Fruit fly (Drosophila melanogaster) whole organism, embryonic: ENCODE results near the gene CG10365.
A peak's percentile ranks its signal among the peaks of the same experiment; 100 is the strongest.

Experiments used
- CG10462 ChIP-seq: fragments of 200-800 bp; sonication (Bioruptor generic); optimal IDR thresholded peaks from 2 replicates; lab custom pipeline; 2016; ENCODE audit warnings: missing biosample characterization, missing genetic modification characterization
- CG12236 ChIP-seq: fragments of 200-800 bp; sonication (Bioruptor generic); optimal IDR thresholded peaks from 2 replicates; lab custom pipeline; 2016; ENCODE audit warnings: missing biosample characterization, missing genetic modification characterization
- CG12299 ChIP-seq: fragments of 200-800 bp; sonication (Bioruptor generic); optimal IDR thresholded peaks from 2 replicates; lab custom pipeline; 2018; ENCODE audit warnings: missing biosample characterization, mild to moderate bottlenecking, missing genetic modification characterization
- CG1233 ChIP-seq: fragments of 200-800 bp; sonication (Bioruptor generic); optimal IDR thresholded peaks from 4 replicates; lab custom pipeline; 2018; ENCODE audit warnings: missing biosample characterization, mild to moderate bottlenecking, missing genetic modification characterization
- CG15073 ChIP-seq: fragments of 200-800 bp; sonication (Bioruptor generic); optimal IDR thresholded peaks from 2 replicates; lab custom pipeline; 2016; ENCODE audit warnings: missing biosample characterization, missing genetic modification characterization
- CG15514 ChIP-seq: fragments of 200-800 bp; sonication (Bioruptor generic); optimal IDR thresholded peaks from 3 replicates; lab custom pipeline; 2017; ENCODE audit warnings: missing biosample characterization, missing genetic modification characterization, mild to moderate bottlenecking, moderate library complexity, missing genetic modification reagents
- CG17361 ChIP-seq: fragments of 200-800 bp; sonication (Bioruptor generic); IDR thresholded peaks from 3 replicates; pipeline ENCODE4 v1.3.6; 2022; ENCODE audit warnings: missing biosample characterization, missing genetic modification characterization
- CG2199 ChIP-seq: fragments of 200-800 bp; sonication (Bioruptor generic); IDR thresholded peaks from 3 replicates; pipeline ENCODE4 v1.3.6; 2022; ENCODE audit warnings: missing biosample characterization, missing genetic modification characterization
- CG2678 ChIP-seq: fragments of 200-800 bp; sonication (Bioruptor generic); optimal IDR thresholded peaks from 3 replicates; lab custom pipeline; 2019; ENCODE audit warnings: missing biosample characterization, mild to moderate bottlenecking, missing genetic modification characterization, moderate library complexity
- CG33557 ChIP-seq: fragments of 200-800 bp; sonication (Bioruptor generic); optimal IDR thresholded peaks from 2 replicates; lab custom pipeline; 2019; ENCODE audit warnings: missing biosample characterization, mild to moderate bottlenecking, missing genetic modification characterization, moderate library complexity
- CG3407 ChIP-seq: fragments of 200-800 bp; sonication (Bioruptor generic); optimal IDR thresholded peaks from 2 replicates; lab custom pipeline; 2018; ENCODE audit warnings: missing biosample characterization, mild to moderate bottlenecking, missing genetic modification characterization
- CG6272 ChIP-seq: fragments of 200-800 bp; sonication (Bioruptor generic); IDR thresholded peaks from 2 replicates; pipeline ENCODE4 v1.3.6; 2022; ENCODE audit warnings: missing biosample characterization, missing genetic modification characterization
- CG7357 ChIP-seq: fragments of 200-800 bp; sonication (Bioruptor generic); IDR thresholded peaks from 3 replicates; pipeline ENCODE4 v1.3.6; 2022; ENCODE audit warnings: missing biosample characterization, missing genetic modification characterization
- CG7745 ChIP-seq: fragments of 200-800 bp; sonication (Bioruptor generic); optimal IDR thresholded peaks from 2 replicates; lab custom pipeline; 2018; ENCODE audit warnings: missing biosample characterization, mild to moderate bottlenecking, missing genetic modification characterization, moderate library complexity
- CG8089 ChIP-seq: fragments of 200-800 bp; sonication (Bioruptor generic); optimal IDR thresholded peaks from 3 replicates; lab custom pipeline; 2016; ENCODE audit warnings: missing biosample characterization, missing genetic modification characterization
- Camta ChIP-seq: fragments of 200-800 bp; sonication (Bioruptor generic); optimal IDR thresholded peaks from 2 replicates; lab custom pipeline; 2016; ENCODE audit warnings: missing biosample characterization, missing genetic modification characterization
- CrebB ChIP-seq: fragments of 200-800 bp; sonication (Bioruptor generic); optimal IDR thresholded peaks from 3 replicates; lab custom pipeline; 2018; ENCODE audit warnings: missing biosample characterization, mild to moderate bottlenecking, missing genetic modification characterization
- Dip3 ChIP-seq: fragments of 200-800 bp; sonication (Bioruptor generic); optimal IDR thresholded peaks from 3 replicates; lab custom pipeline; 2016; ENCODE audit warnings: missing biosample characterization, missing genetic modification characterization
- Dref ChIP-seq: fragments of 200-800 bp; sonication (Bioruptor generic); IDR thresholded peaks from 2 replicates; pipeline ENCODE4 v1.3.6; 2022; ENCODE audit warnings: missing biosample characterization, missing genetic modification characterization
- E2f1 ChIP-seq: fragments of 200-800 bp; sonication (Bioruptor generic); IDR thresholded peaks from 2 replicates; pipeline ENCODE4 v1.3.6; 2022; ENCODE audit warnings: missing biosample characterization, missing genetic modification characterization
- Ets97D ChIP-seq: fragments of 200-800 bp; sonication (Bioruptor generic); optimal IDR thresholded peaks from 3 replicates; lab custom pipeline; 2016; ENCODE audit warnings: missing biosample characterization, missing genetic modification characterization
- Fer2 ChIP-seq: fragments of 200-800 bp; sonication (Bioruptor generic); optimal IDR thresholded peaks from 2 replicates; lab custom pipeline; 2018; ENCODE audit warnings: missing biosample characterization, mild to moderate bottlenecking, missing genetic modification characterization, moderate library complexity
- HHEX ChIP-seq: fragments of 200-800 bp; sonication (Bioruptor generic); optimal IDR thresholded peaks from 3 replicates; lab custom pipeline; 2017; ENCODE audit warnings: missing biosample characterization, mild to moderate bottlenecking, missing genetic modification characterization, missing genetic modification reagents
- Hmx ChIP-seq: fragments of 200-800 bp; sonication (Bioruptor generic); optimal IDR thresholded peaks from 2 replicates; lab custom pipeline; 2016; ENCODE audit warnings: missing biosample characterization, missing genetic modification characterization
- NC2β ChIP-seq: fragments of 200-800 bp; sonication (Bioruptor generic); optimal IDR thresholded peaks from 2 replicates; lab custom pipeline; 2016; ENCODE audit warnings: missing biosample characterization, missing genetic modification characterization
- Ptx1 ChIP-seq: fragments of 200-800 bp; sonication (Bioruptor generic); IDR thresholded peaks from 2 replicates; pipeline ENCODE4 v1.3.6; 2022; ENCODE audit warnings: missing biosample characterization, missing genetic modification characterization
- Xbp1 ChIP-seq: fragments of 200-800 bp; sonication (Bioruptor generic); optimal IDR thresholded peaks from 3 replicates; lab custom pipeline; 2016; ENCODE audit warnings: missing biosample characterization, mild to moderate bottlenecking, missing genetic modification characterization
- Xrp1 ChIP-seq: fragments of 200-800 bp; sonication (Bioruptor generic); IDR thresholded peaks from 2 replicates; pipeline ENCODE4 v1.3.6; 2022; ENCODE audit warnings: missing biosample characterization, missing genetic modification characterization
- ac ChIP-seq: fragments of 200-800 bp; sonication (Bioruptor generic); optimal IDR thresholded peaks from 3 replicates; lab custom pipeline; 2017; ENCODE audit warnings: missing biosample characterization, mild to moderate bottlenecking, missing genetic modification characterization
- aop ChIP-seq: fragments of 200-800 bp; sonication (Bioruptor generic); IDR thresholded peaks from 2 replicates; pipeline ENCODE4 v1.3.6; 2022; ENCODE audit warnings: missing biosample characterization, missing genetic modification characterization
- cad ChIP-seq: fragments of >200 bp; optimal IDR thresholded peaks from 2 replicates; lab custom pipeline; 2017; ENCODE audit warnings: missing biosample characterization, missing genetic modification characterization
- croc ChIP-seq: fragments of 200-800 bp; sonication (Bioruptor generic); conservative IDR thresholded peaks from 3 replicates; pipeline ENCODE4 v1.3.6; 2022; ENCODE audit warnings: missing biosample characterization, missing genetic modification characterization
- ems ChIP-seq: fragments of 200-800 bp; sonication (Bioruptor generic); optimal IDR thresholded peaks from 3 replicates; lab custom pipeline; 2016; ENCODE audit warnings: missing biosample characterization, missing genetic modification characterization
- fd64A ChIP-seq: fragments of 200-800 bp; sonication (Bioruptor generic); optimal IDR thresholded peaks from 3 replicates; lab custom pipeline; 2018; ENCODE audit warnings: missing biosample characterization, mild to moderate bottlenecking, missing genetic modification characterization
- grn ChIP-seq: fragments of 200-800 bp; sonication (Bioruptor generic); optimal IDR thresholded peaks from 3 replicates; lab custom pipeline; 2017; ENCODE audit warnings: missing biosample characterization, missing genetic modification characterization
- gsb ChIP-seq: fragments of 200-800 bp; sonication (Bioruptor generic); IDR thresholded peaks from 2 replicates; pipeline ENCODE4 v1.3.6; 2022; ENCODE audit warnings: missing biosample characterization, missing genetic modification characterization
- gt ChIP-seq: fragments of 200-800 bp; sonication (Bioruptor generic); IDR thresholded peaks from 2 replicates; pipeline ENCODE4 v1.3.6; 2022; ENCODE audit warnings: missing biosample characterization, missing genetic modification characterization
- hb ChIP-seq: fragments of 200-800 bp; sonication (Bioruptor generic); IDR thresholded peaks from 3 replicates; pipeline ENCODE4 v1.3.6; 2022; ENCODE audit warnings: missing biosample characterization, missing genetic modification characterization; ENCODE audit not compliant: partially characterized antibody
- hbn ChIP-seq: fragments of 200-800 bp; sonication (Bioruptor generic); IDR thresholded peaks from 2 replicates; pipeline ENCODE4 v1.3.6; 2022; ENCODE audit warnings: missing biosample characterization, missing genetic modification characterization; ENCODE audit not compliant: partially characterized antibody
- jing ChIP-seq: fragments of 200-800 bp; sonication (Bioruptor generic); optimal IDR thresholded peaks from 2 replicates; lab custom pipeline; 2018; ENCODE audit warnings: missing biosample characterization, mild to moderate bottlenecking, missing genetic modification characterization
- pnt ChIP-seq: fragments of 200-800 bp; sonication (Bioruptor generic); optimal IDR thresholded peaks from 3 replicates; lab custom pipeline; 2016; ENCODE audit warnings: missing biosample characterization, missing genetic modification characterization
- ranshi ChIP-seq: fragments of 200-800 bp; sonication (Bioruptor generic); IDR thresholded peaks from 2 replicates; pipeline ENCODE4 v1.3.6; 2022; ENCODE audit warnings: missing biosample characterization, missing genetic modification characterization
- sens-2 ChIP-seq: fragments of 200-800 bp; sonication (Bioruptor generic); IDR thresholded peaks from 2 replicates; pipeline ENCODE4 v1.3.6; 2022; ENCODE audit warnings: missing biosample characterization, missing genetic modification characterization
- sisA ChIP-seq: fragments of 200-800 bp; sonication (Bioruptor generic); IDR thresholded peaks from 2 replicates; pipeline ENCODE4 v1.3.6; 2022; ENCODE audit warnings: missing biosample characterization, missing genetic modification characterization
- slp2 ChIP-seq: fragments of 200-800 bp; sonication (Bioruptor generic); optimal IDR thresholded peaks from 2 replicates; lab custom pipeline; 2016; ENCODE audit warnings: missing biosample characterization, missing genetic modification characterization
- ssp ChIP-seq: fragments of 200-800 bp; sonication (Bioruptor generic); IDR thresholded peaks from 2 replicates; pipeline ENCODE4 v1.3.6; 2022; ENCODE audit warnings: missing biosample characterization, missing genetic modification characterization
- stwl ChIP-seq: fragments of 200-800 bp; sonication (Bioruptor generic); optimal IDR thresholded peaks from 3 replicates; lab custom pipeline; 2018; ENCODE audit warnings: missing biosample characterization, mild to moderate bottlenecking, missing genetic modification characterization, moderate library complexity
- tio ChIP-seq: fragments of 200-800 bp; sonication (Bioruptor generic); optimal IDR thresholded peaks from 2 replicates; lab custom pipeline; 2017; ENCODE audit warnings: missing biosample characterization, missing genetic modification characterization, inconsistent platforms
- vnd ChIP-seq: fragments of 200-800 bp; sonication (Bioruptor generic); IDR thresholded peaks from 3 replicates; pipeline ENCODE4 v1.3.6; 2022; ENCODE audit warnings: missing biosample characterization, missing genetic modification characterization; ENCODE audit not compliant: partially characterized antibody
- zen ChIP-seq: fragments of 200-800 bp; sonication (Bioruptor generic); optimal IDR thresholded peaks from 3 replicates; lab custom pipeline; 2018; ENCODE audit warnings: missing biosample characterization, mild to moderate bottlenecking, missing genetic modification characterization, moderate library complexity

CG10365 gene

DNA sequence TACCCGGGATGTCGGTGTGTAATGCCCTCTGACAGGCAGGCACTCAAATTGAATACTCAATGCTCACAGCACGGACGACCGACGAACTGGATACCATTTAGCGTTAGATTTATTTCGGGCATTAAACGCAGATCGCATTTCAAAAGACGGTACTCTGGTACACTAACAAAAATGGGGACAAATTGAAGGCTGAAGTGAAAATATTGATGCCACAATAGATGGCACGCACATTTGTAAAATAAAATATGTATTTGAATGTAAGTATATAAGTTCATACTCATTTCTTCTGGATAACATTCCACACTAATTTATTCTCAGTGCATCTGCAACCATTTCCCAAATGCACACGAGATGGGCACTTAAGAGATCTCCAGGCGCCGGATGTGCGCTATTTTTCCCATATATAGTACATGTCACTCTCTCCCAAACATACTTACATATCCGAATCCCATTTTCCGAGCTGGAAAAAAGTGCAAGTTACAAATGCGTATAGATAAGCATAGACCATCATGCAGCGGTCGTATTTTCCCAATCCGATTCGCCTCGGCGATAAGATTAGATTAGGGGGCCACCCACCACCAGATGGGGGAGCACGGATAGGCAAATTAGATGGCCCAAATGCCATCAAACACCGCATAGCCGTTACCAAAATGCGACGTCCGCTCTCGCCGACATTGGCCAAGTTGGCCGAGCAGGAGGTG, 13.5 kb upstream of the CG10365 start, which contains the start of gene CG10301 (continued):
- TF ChIP-seq E2f1 (GFP tag; lab: Robert Waterston, UW) (peak; percentile 60), CG12236 (peak; percentile 7), sens-2 (peak; percentile 71), grn (no peak), jing (peak; percentile 42), CG3407 (GFP tag; lab: Kevin White, UChicago) (peak; percentile 42), fd64A (peak; percentile 4), ranshi (GFP tag; lab: Robert Waterston, UW) (peak; percentile 68), Xbp1 (GFP tag; lab: Kevin White, UChicago) (peak; percentile 61), stwl (tag; lab: Kevin White, UChicago) (peak; percentile 21), CG2678 (tag; lab: Kevin White, UChicago) (peak; percentile 51), CG33557 (peak; percentile 61), CG7357 (0 out of 3 replicates have a peak, but pooled peaks have one; percentile 31), tio (GFP tag; lab: Kevin White, UChicago) (peak; percentile 52), Dref (GFP tag; lab: Robert Waterston, UW) (no peak), Dip3 (GFP tag; lab: Kevin White, UChicago) (no peak), Hmx (GFP tag; lab: Kevin White, UChicago) (no peak), gt (GFP tag; lab: Robert Waterston, UW) (0 out of 2 replicates have a peak, but pooled peaks have one; percentile 31), CrebB (tag; lab: Kevin White, UChicago) (no peak), cad (no peak), Ets97D (GFP tag; lab: Kevin White, UChicago) (peak; percentile 21), CG8089 (GFP tag; lab: Kevin White, UChicago) (peak; percentile 41), ssp (GFP tag; lab: Robert Waterston, UW) (peak; percentile 36; the same call in 1 of the 2 replicates), slp2 (peak; percentile 1), croc (peak; percentile 42; the same call in 1 of the 3 replicates), CG1233 (peak; percentile 56), CG15073 (no peak), hbn (GFP tag; lab: Robert Waterston, UW) (no peak), ems (GFP tag; lab: Kevin White, UChicago) (peak; percentile 24), ac (peak; percentile 61), CG17361 (GFP tag; lab: Robert Waterston, UW) (peak; percentile 63), zen (tag; lab: Kevin White, UChicago) (peak; percentile 84), CG6272 (GFP tag; lab: Robert Waterston, UW) (0 out of 2 replicates have a peak, but pooled peaks have one; percentile 7), Ptx1 (GFP tag; lab: Robert Waterston, UW) (peak; percentile 43; the same call in 1 of the 2 replicates), CG10462 (peak; percentile 43), CG7745 (tag; lab: Kevin White, UChicago) (no peak), Xrp1 (GFP tag; lab: Robert Waterston, UW) (peak; percentile 85), Fer2 (no peak), hb (no peak), CG12299 (tag; lab: Kevin White, UChicago) (no peak), CG15514 (GFP tag; lab: Kevin White, UChicago) (no peak), vnd (no peak), gsb (GFP tag; lab: Robert Waterston, UW) (no peak), pnt (GFP tag; lab: Kevin White, UChicago) (peak; percentile 38), CG2199 (GFP tag; lab: Robert Waterston, UW) (no peak), HHEX (peak; percentile 12), NC2β (GFP tag; lab: Kevin White, UChicago) (peak; percentile 54), sisA (peak; percentile 69), aop (GFP tag; lab: Robert Waterston, UW) (0 out of 2 replicates have a peak, but pooled peaks have one; percentile 38), Camta (GFP tag; lab: Kevin White, UChicago) (peak; percentile 50)
